Fruit fly (Drosophila melanogaster): Measurements from ENCODE around the gene Unc-76.
A peak's percentile ranks its signal among the peaks of the same experiment; 100 is the strongest.

Gene Unc-76

DNA sequence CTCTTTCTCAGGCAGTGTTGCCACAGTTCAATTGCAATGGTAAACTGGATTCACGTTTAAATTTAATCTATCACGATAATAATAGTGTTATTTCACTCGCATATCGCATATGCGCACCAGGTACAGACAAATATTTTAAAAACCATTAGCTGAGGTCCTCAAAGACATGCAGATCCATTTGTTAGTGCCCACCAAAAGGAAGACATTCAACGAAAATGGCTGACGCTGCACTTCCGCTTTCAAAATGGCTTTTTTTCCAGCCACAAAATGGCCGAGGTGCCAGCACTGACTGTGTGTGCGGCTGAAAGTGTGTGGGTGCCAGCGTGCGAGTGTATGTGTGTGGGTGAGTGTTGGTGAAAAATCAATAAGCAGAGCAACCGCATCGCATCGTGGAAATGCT, 19.3 kb upstream of the Unc-76 start:
- no peak for TF ChIP-seq noc (tag; optimal IDR thresholded peaks at IDR 0.05)

DNA sequence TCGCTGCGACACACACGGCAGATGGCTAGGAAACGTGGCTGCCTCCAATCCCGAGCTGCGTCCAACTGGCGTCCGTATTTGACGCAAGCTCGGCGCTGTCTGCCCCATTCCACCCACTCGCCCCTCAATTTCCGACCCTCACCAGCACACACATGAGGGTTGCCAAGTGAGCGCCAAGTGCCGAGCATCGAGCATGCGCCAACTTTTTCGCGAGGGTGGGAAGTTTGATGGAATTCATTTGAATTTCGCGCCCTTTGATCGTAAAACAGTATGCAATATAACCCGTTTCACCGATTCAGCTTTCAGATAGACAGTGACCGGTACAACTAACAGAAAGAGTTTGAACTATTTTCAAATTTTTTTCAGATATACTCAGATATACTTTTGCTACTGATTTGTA, 18.6 kb upstream of the Unc-76 start, which contains the start of gene Sik2:
Gene Sik2, minus strand, starts transcription at position 67 of the 400 bp plus-strand sequence.
- TF ChIP-seq noc (tag; optimal IDR thresholded peaks at IDR 0.05), result no peak

DNA sequence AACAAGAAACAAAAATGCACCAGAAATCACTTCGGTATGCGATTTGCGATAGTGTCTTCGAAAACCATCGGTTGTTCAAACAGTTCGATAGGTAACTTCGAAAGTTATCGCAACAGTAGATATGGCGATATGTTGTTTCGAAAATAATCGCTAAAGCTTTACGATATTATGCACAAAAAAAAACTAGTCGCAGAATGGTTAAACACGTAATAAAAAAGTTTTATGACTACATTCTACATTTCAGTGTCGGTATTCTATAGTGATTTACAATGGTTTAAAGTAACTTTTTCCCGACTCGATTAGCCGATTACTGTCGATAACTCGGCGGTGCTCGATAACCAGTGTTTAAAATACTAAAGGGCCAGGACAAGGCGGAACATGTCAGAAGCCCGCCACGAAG, 15.3 kb upstream of the Unc-76 start, which contains the start of gene CG4281:
Gene CG4281, minus strand, starts transcription at position 70 of the 400 bp plus-strand sequence.
- no peak for TF ChIP-seq noc (tag; optimal IDR thresholded peaks at IDR 0.05)

DNA sequence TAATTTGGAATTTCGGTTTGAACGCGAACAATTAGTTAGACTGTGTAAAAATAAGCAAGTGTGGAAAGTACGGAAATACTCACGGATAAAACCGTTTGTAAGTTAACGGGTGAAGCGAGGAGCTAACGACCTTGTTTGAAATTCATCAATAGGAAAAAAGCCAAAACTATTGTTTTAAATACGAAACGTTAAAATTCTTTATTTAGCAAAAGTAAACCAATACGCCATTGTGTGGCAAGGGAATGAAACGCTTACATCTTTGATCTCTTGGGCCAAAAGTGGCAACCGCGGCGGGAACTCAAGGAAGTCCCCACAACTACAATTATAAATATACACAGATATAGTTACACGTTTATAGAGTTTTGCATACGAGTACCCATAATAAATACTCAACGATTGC, 14.2 kb upstream of the Unc-76 start, which contains the start of gene CG14054:
Gene CG14054, minus strand, starts transcription at position 101 of the 400 bp plus-strand sequence.
- TF ChIP-seq noc (tag; optimal IDR thresholded peaks at IDR 0.05), result no peak

DNA sequence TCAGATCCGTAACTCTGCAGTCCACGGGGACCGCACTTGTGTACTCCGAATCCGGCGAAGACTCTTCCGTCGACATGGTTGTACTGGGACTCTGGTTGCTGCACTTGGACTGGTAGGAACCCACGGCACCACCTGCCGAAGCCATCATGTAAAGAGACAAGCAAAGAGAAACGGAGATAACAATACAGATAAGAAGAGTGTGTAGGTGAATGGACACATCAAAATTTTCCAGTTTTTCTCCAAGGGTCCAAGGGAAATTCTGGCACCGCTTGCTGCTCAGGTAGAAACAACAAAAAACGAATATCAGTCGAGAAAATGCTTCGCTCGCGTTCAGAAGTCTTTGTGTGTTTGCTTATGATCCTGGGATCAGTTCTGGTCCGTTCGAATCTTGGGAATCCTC, 12.1 kb upstream of the Unc-76 start, which contains the start of gene CG4194:
Gene CG4194, plus strand, starts transcription at position 301 of the 400 bp plus-strand sequence.
- no peak for TF ChIP-seq noc (tag; optimal IDR thresholded peaks at IDR 0.05)

DNA sequence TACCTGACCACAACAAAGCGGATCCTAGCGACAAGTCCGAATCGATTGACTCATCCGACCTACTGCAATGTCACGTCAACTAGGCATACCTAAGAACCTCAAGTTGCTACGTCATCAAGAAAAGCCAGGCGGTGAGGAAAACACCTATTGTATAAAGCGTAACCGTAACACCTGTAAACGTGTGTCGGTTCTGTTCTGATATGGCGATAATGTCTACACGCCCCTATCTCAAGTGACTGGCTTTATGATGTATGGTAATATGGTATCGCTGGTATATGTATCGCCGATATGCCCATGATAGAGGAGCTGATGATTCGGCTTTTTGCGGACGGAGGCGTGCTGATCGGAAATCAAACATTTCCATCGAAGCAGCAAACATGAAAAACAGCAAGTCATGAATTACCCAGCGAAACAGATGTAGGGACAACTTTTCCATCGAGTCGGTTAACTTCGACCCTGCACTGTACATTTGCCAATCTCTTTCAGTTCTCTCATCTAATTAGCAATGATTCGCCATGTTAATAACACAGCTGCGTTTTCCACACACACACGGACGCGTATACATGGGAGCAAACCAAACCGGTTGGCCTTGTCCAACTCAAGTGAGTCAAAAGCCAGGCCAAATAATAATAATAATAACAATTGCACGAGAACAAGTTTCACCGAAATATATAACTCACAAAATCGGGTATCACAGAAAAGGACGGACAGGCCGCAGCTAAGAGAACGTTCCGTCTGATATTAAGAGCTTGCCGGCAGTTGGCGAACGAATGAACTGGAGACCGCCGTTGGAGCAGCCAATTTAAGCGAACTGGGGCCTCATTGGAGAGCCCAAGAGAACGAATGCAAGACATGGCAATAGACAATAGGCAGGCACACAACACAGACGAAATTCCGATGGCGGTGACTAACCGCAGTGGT, 10.4 kb upstream of the Unc-76 start:
- TF ChIP-seq noc (tag; optimal IDR thresholded peaks at IDR 0.05), result peak; percentile 6

DNA sequence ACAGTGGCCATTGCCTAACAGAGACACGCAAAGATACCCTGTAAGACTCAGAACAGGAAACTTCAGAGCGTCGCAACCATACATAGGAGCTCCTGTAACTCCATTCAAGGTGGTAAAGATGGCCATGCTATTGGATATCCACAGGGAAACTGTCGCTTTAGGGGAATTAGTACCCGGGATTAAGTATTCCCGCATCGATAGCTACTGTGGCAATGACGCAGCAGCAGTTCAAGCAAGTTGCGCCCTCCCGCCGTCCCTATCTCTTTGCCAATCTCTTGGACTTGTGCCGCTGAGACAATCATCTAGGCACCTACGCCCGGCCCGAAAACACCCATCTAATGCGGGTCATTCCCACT, 9.7 kb upstream of the Unc-76 start:
- peak; percentile 84 for TF ChIP-seq noc (tag; optimal IDR thresholded peaks at IDR 0.05)

DNA sequence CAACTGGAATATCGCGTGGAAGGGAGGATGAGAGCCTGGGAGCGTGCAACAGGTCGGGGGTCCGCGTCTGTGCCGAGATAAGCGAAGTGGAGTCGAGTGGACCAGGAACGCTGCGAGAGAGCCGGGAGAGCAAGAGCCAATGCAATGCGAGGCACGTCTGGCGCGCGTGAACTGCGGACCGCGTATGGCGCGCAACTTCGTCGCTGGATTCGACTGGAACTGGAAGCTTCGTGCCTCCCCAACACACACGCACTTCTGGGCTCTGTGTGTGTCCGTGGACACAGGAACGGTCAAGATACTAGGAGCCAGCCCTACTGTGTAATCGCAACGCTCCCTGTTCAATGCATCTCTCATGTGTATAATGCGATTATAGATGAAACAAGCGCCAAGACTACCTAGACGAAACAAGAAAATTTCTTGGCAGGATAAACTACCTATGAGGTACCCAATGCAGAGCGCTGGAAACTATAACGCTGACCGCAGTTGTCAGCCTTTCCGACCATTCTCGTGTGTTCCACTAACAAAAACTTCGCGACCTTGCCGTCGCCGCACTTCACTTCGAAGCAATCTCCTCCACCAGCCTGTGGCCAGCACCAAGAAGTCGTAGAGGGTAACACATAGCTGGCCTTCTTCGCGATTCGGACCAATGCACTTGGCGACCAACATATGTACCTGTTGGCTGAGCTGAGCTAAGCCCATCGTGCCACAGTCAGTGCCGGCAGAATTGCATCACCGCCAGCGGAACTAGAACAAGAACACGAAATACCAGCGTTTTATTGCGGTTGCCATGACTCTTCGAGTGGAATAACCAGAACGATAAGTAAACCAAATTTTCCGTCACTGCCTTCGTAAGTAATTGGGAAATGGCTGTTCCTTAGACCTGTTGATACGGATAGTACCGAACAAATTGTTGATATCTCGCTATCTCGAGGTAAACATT, 8.3 kb upstream of the Unc-76 start, which contains the start of gene Rtca:
Gene Rtca, plus strand, starts transcription at position 536 of the 940 bp plus-strand sequence.
- TF ChIP-seq noc (tag; optimal IDR thresholded peaks at IDR 0.05), result peak; percentile 66

DNA sequence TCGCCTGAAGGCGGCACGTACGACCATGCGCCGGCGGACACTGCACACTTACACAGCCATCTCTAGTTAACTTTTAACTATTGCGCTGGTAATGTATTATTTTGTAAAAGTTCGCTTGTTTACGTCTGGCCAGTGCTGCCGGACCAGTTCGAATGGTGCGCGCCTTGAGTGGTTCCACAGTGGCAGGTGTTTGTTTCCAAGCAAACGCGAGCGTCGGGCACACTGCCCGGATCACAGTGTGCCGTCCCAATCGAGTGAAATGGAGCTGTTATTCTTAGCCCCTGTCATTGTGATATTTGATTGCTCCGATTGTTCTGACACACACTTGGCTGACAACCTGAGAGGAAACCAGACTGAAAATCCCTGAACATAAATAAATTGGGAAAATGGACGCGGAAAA, 7.1 kb upstream of the Unc-76 start, which contains the start of gene CG4199:
Gene CG4199, minus strand, starts transcription at position 159 of the 400 bp plus-strand sequence.
- TF ChIP-seq noc (tag; optimal IDR thresholded peaks at IDR 0.05), result no peak

DNA sequence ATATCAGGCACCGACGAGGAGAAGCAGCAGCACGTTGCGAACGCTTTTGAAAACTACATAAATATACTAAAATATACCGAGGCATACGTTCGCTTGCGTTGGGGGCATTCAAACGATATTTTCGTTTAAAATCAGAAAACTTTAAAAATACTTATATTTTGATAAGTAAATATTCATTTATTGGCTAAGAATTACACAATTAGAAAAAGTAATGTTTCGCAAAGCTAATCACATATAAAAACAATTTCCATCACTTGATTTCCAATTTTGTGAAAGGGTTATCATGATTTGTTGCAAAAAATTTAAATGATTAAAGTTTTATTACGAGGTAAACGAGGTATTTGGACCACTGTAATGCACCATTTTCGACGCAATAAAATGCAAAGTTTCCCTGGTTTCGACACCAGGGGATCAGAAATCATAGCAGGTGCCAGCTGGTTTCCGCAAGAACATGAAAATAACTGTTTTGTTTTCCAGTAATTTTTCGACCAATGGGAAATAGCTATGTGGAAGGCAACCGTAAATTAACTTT, 4.5 kb upstream of the Unc-76 start, which contains the start of gene CG4045:
Gene CG4045, minus strand, starts transcription at position 55 of the 532 bp plus-strand sequence.
- no peak for TF ChIP-seq noc (tag; optimal IDR thresholded peaks at IDR 0.05)

DNA sequence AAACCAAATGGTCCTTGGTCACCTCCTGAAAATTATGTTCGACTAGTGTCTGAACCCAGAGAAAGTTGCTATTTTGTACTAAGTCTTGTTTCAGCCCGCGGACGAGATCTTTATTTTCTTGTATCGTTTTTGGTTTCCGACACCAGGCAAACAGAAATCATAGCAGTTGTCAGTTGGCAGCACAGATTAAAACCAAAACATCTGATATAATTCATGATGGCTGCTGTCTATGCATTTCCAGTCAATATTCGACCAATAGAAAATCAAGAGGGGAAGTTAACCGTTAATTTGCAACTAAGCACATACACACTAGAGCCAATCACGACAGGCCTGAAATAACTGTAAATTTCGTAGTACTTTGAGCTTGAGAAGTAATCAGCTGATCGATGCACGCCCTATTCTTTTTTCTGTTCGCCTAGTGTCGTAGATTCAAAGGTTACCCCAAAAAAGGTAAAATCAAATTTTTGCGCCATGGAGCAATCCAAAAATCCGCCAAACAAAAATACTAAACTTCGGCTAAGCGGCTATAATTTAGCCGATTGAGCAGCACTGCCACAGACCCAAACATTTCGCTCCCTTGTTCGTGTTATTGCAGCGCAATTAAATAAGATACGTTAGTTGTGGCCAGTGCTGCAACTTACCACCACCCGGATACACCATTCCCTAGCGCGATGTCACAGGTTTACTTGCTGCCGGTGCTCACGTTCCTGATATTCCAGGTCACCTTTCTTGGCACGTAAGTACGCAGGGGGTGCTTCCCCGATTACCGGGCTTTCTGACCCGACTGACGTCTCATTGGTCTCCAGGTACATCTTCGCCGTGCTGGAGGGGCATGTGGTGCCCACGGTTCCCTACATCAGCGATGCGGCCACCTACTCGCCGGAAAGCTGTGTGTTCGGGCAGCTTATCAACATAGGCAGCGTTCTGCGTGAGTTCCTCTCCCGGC, 3.7 kb upstream of the Unc-76 start, which contains the start of gene CG4025:
Gene CG4025, plus strand, starts transcription at position 555 of the 946 bp plus-strand sequence.
- no peak for TF ChIP-seq noc (tag; optimal IDR thresholded peaks at IDR 0.05)

DNA sequence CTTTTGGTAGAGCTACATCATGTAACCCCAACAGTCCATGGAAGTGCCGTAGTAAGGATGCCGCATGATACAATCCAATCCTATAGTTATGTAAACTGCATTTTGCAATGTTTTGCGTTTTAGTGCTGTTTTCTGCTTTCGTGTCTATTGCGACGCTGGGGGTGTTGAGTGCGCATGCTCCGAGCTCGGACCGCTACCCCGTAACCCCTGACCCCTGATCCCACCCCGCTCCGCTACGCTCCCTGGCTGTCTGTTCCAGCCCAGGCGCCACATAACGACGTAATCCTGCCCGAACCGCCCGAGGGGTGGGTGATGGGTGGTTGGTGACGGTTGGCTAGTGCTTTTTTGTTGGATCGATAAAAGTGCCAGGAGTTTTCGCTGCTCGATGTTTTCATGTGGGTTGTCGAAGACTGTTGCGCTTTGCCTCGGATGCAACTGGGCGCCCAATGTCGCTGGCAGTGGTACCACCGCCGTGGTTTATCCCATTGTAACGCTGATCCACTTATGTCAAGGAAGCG, 1.5 kb downstream of the Unc-76 start:
- TF ChIP-seq noc (tag; optimal IDR thresholded peaks at IDR 0.05), result no peak

DNA sequence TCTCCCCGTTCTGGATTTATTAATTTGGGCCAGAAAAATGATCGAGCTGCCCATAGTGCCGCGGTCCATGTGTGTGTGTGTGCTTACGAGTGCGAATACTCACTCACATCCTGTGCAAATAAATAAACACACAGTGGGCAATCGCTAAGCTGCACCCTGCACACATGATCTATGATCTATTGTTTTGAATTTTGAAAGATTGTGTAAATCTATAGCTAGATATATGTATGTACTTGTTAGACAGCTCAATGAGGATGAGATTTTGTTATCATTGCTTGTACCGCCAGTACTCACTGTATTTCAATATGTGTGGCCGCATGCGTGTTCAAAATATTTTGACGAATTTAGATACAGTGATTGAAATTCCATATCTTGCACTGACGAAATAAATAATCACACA, 2.7 kb downstream of the Unc-76 start:
- peak; percentile 91 for TF ChIP-seq noc (tag; optimal IDR thresholded peaks at IDR 0.05)

DNA sequence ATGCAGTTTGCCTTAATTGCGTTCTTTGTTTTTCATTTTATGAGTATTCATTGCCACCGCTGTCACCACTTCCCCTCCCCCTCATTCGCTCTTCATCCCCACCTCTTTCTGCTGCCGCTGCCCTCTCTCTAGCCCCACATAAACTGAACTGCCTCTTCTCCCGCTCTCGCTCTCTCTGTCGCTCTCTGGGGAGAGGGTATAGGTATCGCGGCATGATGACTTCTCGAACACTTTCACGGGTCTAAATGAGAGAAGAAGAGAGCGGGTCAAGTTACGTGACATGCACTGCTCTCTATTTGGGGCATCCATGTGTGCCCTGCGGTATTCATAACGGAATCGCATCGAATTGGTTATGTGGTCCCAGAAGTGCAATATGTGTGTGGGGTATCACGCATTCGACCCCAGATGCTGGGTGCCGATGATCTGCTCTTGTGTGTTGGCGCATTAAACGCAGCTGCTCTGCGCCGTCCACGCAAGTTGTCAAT, 3.3 kb downstream of the Unc-76 start:
- TF ChIP-seq noc (tag; optimal IDR thresholded peaks at IDR 0.05), result peak; percentile 43
